Worm (Caenorhabditis elegans) whole organism, L1 larva: ENCODE results near the gene C35A11.4.

ENCODE experiments used
- C04F5.9 ChIP-seq: sonication (generic microtip); optimal IDR thresholded peaks from 2 replicates; lab custom pipeline; 2016; ENCODE audit warnings: missing genetic modification characterization, missing compliant biosample characterization
- C34B4.2 ChIP-seq: sonication (generic microtip); optimal IDR thresholded peaks from 2 replicates; lab custom pipeline; 2017; ENCODE audit warnings: mild to moderate bottlenecking, missing genetic modification characterization, missing compliant biosample characterization
- F16B12.6 ChIP-seq: fragments of 150-350 bp; optimal IDR thresholded peaks from 2 replicates; lab custom pipeline; 2014; ENCODE audit warnings: missing biosample characterization, missing genetic modification characterization
- aly-2 ChIP-seq: fragments of 150-350 bp; optimal IDR thresholded peaks from 2 replicates; lab custom pipeline; 2014; ENCODE audit warnings: missing biosample characterization, missing genetic modification characterization
- ama-1 ChIP-seq: fragments of 150-350 bp; optimal IDR thresholded peaks from 2 replicates; lab custom pipeline; 2014
- blmp-1 ChIP-seq: fragments of 150-350 bp; optimal IDR thresholded peaks from 2 replicates; lab custom pipeline; 2014; ENCODE audit warnings: missing biosample characterization, missing genetic modification characterization
- ceh-82 ChIP-seq, 3 experiments: fragments of 150-350 bp in 1 of 3; sonication (generic microtip) in 2 of 3; optimal IDR thresholded peaks; 2 replicates each; lab custom pipeline; 2014 to 2017; ENCODE audit warnings: missing biosample characterization in 3 of 3, missing genetic modification characterization in 3 of 3
- ces-1 ChIP-seq: fragments of 150-350 bp; optimal IDR thresholded peaks from 2 replicates; lab custom pipeline; 2014; ENCODE audit warnings: missing biosample characterization, missing genetic modification reagents, missing genetic modification characterization
- dpl-1 ChIP-seq, 3 experiments: fragments of 150-350 bp in 2 of 3; sonication (generic microtip) in 1 of 3; optimal IDR thresholded peaks; 2 replicates each; lab custom pipeline; 2014 to 2017; ENCODE audit warnings: missing biosample characterization in 3 of 3, missing genetic modification characterization in 3 of 3, missing genetic modification reagents in 3 of 3
- dsc-1 ChIP-seq: sonication (generic microtip); optimal IDR thresholded peaks from 2 replicates; lab custom pipeline; 2016; ENCODE audit warnings: mild to moderate bottlenecking, missing genetic modification characterization, missing compliant biosample characterization
- efl-1 ChIP-seq, 4 experiments: fragments of 150-350 bp; optimal IDR thresholded peaks in 3 of 4; peaks in 1 of 4; 1 replicate in 1 of 4; 2 replicates in 3 of 4; lab custom pipeline; 2014; ENCODE audit warnings: missing biosample characterization in 2 of 4, missing genetic modification characterization in 2 of 4, missing genetic modification reagents in 2 of 4
- ets-5 ChIP-seq: fragments of 200-800 bp; sonication (Bioruptor generic); IDR thresholded peaks from 2 replicates; pipeline ENCODE4 v1.3.6; 2022; ENCODE audit warnings: missing genetic modification characterization, missing compliant biosample characterization
- fkh-8 ChIP-seq: sonication (generic microtip); optimal IDR thresholded peaks from 2 replicates; lab custom pipeline; 2016; ENCODE audit warnings: mild to moderate bottlenecking, missing genetic modification characterization, missing compliant biosample characterization
- hlh-17 ChIP-seq: fragments of 200-800 bp; sonication (Bioruptor generic); optimal IDR thresholded peaks from 2 replicates; lab custom pipeline; 2018; ENCODE audit warnings: missing genetic modification characterization, mild to moderate bottlenecking, missing compliant biosample characterization, moderate library complexity, borderline replicate concordance
- hpl-2 ChIP-seq: fragments of 150-350 bp; optimal IDR thresholded peaks from 2 replicates; lab custom pipeline; 2014; ENCODE audit warnings: missing biosample characterization, missing genetic modification reagents, missing genetic modification characterization
- isw-1 ChIP-seq: fragments of 200-800 bp; sonication (Bioruptor generic); IDR thresholded peaks from 2 replicates; pipeline ENCODE4 v1.3.6; 2022; ENCODE audit warnings: missing genetic modification characterization, missing compliant biosample characterization
- jun-1 ChIP-seq: fragments of 150-350 bp; optimal IDR thresholded peaks from 2 replicates; lab custom pipeline; 2014; ENCODE audit warnings: missing biosample characterization, missing genetic modification reagents, missing genetic modification characterization
- lin-14 ChIP-seq: fragments of 200-800 bp; sonication (Bioruptor generic); optimal IDR thresholded peaks from 2 replicates; lab custom pipeline; 2018; ENCODE audit warnings: mild to moderate bottlenecking, missing genetic modification characterization, moderate library complexity, missing compliant biosample characterization
- lin-15B ChIP-seq: fragments of 150-350 bp; sonication (generic microtip); optimal IDR thresholded peaks from 3 replicates; lab custom pipeline; 2014; ENCODE audit warnings: missing biosample characterization, missing genetic modification characterization
- lin-35 ChIP-seq, 2 experiments: fragments of 150-350 bp; optimal IDR thresholded peaks; 2 replicates each; lab custom pipeline; 2014; ENCODE audit warnings: missing biosample characterization in 2 of 2, missing genetic modification characterization in 2 of 2, missing genetic modification reagents in 2 of 2
- lin-39 ChIP-seq: fragments of 150-350 bp; optimal IDR thresholded peaks from 2 replicates; lab custom pipeline; 2014; ENCODE audit warnings: missing biosample characterization, missing genetic modification reagents, missing genetic modification characterization
- mef-2 ChIP-seq: fragments of 150-350 bp; optimal IDR thresholded peaks from 2 replicates; lab custom pipeline; 2014; ENCODE audit warnings: missing biosample characterization, missing genetic modification characterization
- nhr-20 ChIP-seq: sonication (generic microtip); optimal IDR thresholded peaks from 2 replicates; lab custom pipeline; 2016; ENCODE audit warnings: mild to moderate bottlenecking, missing genetic modification characterization, missing compliant biosample characterization
- nhr-28 ChIP-seq: fragments of 150-350 bp; optimal IDR thresholded peaks from 2 replicates; lab custom pipeline; 2014; ENCODE audit warnings: missing biosample characterization, missing genetic modification characterization
- nhr-71 ChIP-seq: sonication (generic microtip); optimal IDR thresholded peaks from 2 replicates; lab custom pipeline; 2016; ENCODE audit warnings: mild to moderate bottlenecking, missing genetic modification characterization, moderate library complexity, missing compliant biosample characterization
- rnt-1 ChIP-seq: sonication (generic microtip); optimal IDR thresholded peaks from 2 replicates; lab custom pipeline; 2016; ENCODE audit warnings: mild to moderate bottlenecking, missing genetic modification characterization, moderate library complexity, missing compliant biosample characterization
- sox-4 ChIP-seq: sonication (generic microtip); optimal IDR thresholded peaks from 2 replicates; lab custom pipeline; 2016; ENCODE audit warnings: missing genetic modification characterization, missing compliant biosample characterization
- sup-37 ChIP-seq: fragments of 200-800 bp; sonication (Bioruptor generic); optimal IDR thresholded peaks from 2 replicates; lab custom pipeline; 2018; ENCODE audit warnings: mild to moderate bottlenecking, missing genetic modification characterization, missing compliant biosample characterization
- tlp-1 ChIP-seq: fragments of 150-350 bp; optimal IDR thresholded peaks from 2 replicates; lab custom pipeline; 2014; ENCODE audit warnings: missing biosample characterization, missing genetic modification characterization
- unc-130 ChIP-seq: fragments of 150-350 bp; optimal IDR thresholded peaks from 2 replicates; lab custom pipeline; 2017; ENCODE audit warnings: missing biosample characterization, missing genetic modification characterization, inconsistent platforms
- unc-62 ChIP-seq: fragments of 150-350 bp; optimal IDR thresholded peaks from 2 replicates; lab custom pipeline; 2014; ENCODE audit warnings: missing biosample characterization, missing genetic modification reagents, missing genetic modification characterization
- unc-86 ChIP-seq: sonication (generic microtip); optimal IDR thresholded peaks from 2 replicates; lab custom pipeline; 2016; ENCODE audit warnings: missing genetic modification characterization, missing compliant biosample characterization
- vab-15 ChIP-seq: sonication (generic microtip); optimal IDR thresholded peaks from 2 replicates; lab custom pipeline; 2017; ENCODE audit warnings: missing genotype, mild to moderate bottlenecking, missing genetic modification characterization, missing compliant biosample characterization

The C35A11.4 gene

ce11 chrV:5408921-5409320 lies 16.0 kb upstream of the C35A11.4 start:
- peak; percentile 75 for TF ChIP-seq lin-14 (GFP tag; lab: Kevin White, UChicago)
- TF ChIP-seq nhr-71 (tag; lab: Kevin White, UChicago): peak; percentile 31
- no peak for TF ChIP-seq efl-1 (optimal IDR thresholded peaks at IDR 0.05; lab: Kevin White, UChicago)
- TF ChIP-seq efl-1 (GFP tag; optimal IDR thresholded peaks at IDR 0.05 in 1 of 2; lab: Kevin White, UChicago): no peak
- TF ChIP-seq rnt-1 (tag; lab: Kevin White, UChicago): no peak

- TF ChIP-seq C04F5.9 (tag; lab: Kevin White, UChicago) (no peak), sox-4 (tag; lab: Kevin White, UChicago) (no peak), blmp-1 (tag; lab: Kevin White, UChicago) (no peak), vab-15 (tag; lab: Kevin White, UChicago) (no peak), lin-39 (tag; lab: Kevin White, UChicago) (no peak), mef-2 (tag; lab: Kevin White, UChicago) (no peak), nhr-20 (tag; lab: Kevin White, UChicago) (no peak), dsc-1 (no peak), F16B12.6 (tag; lab: Kevin White, UChicago) (no peak), jun-1 (tag; lab: Kevin White, UChicago) (no peak), lin-35 (GFP tag; optimal IDR thresholded peaks at IDR 0.05; lab: Kevin White, UChicago) (no peak), dpl-1 (GFP tag; optimal IDR thresholded peaks at IDR 0.05; lab: Kevin White, UChicago) (no peak), ces-1 (no peak), ama-1 (lab: Kevin White, UChicago) (no peak), sup-37 (GFP tag; lab: Kevin White, UChicago) (no peak)
Measured at ce11 chrV:5408223-5408622, 15.3 kb upstream of the C35A11.4 start, which contains the start of gene C25A6.1. Gene C25A6.1 (plus strand): TSS chrV:5408523.

- no peak for TF ChIP-seq sup-37 (GFP tag; lab: Kevin White, UChicago)
- no peak for TF ChIP-seq sox-4 (tag; lab: Kevin White, UChicago)
- TF ChIP-seq ceh-82 (tag; optimal IDR thresholded peaks at IDR 0.05; lab: Kevin White, UChicago): no peak
- no peak for TF ChIP-seq isw-1 (GFP tag; lab: Robert Waterston, UW)
- no peak for TF ChIP-seq unc-62 (GFP tag; lab: Kevin White, UChicago)
- TF ChIP-seq nhr-20 (tag; lab: Kevin White, UChicago): no peak
- no peak for TF ChIP-seq unc-130 (tag; lab: Kevin White, UChicago)
- no peak for TF ChIP-seq ets-5 (GFP tag; lab: Robert Waterston, UW)
- TF ChIP-seq jun-1 (tag; lab: Kevin White, UChicago): no peak
- TF ChIP-seq tlp-1 (tag; lab: Kevin White, UChicago): no peak
- TF ChIP-seq hpl-2 (GFP tag; lab: Kevin White, UChicago): no peak
- TF ChIP-seq fkh-8 (tag; lab: Kevin White, UChicago): no peak
- no peak for TF ChIP-seq unc-86 (tag; lab: Kevin White, UChicago)
- no peak for TF ChIP-seq nhr-28 (tag; lab: Kevin White, UChicago)
- TF ChIP-seq hlh-17 (GFP tag; lab: Kevin White, UChicago): no peak
- no peak for TF ChIP-seq aly-2 (tag; lab: Kevin White, UChicago)
- no peak for TF ChIP-seq lin-15B (tag; lab: Kevin White, UChicago)
- no peak for TF ChIP-seq C34B4.2 (tag; lab: Kevin White, UChicago)
Measured at ce11 chrV:5405053-5405452, 12.1 kb upstream of the C35A11.4 start, which contains the start of gene dmsr-7. Gene dmsr-7 (plus strand): TSS chrV:5405353.

ce11 chrV:5403938-5404337 lies 11.0 kb upstream of the C35A11.4 start:
- TF ChIP-seq lin-39 (tag; lab: Kevin White, UChicago): no peak
- TF ChIP-seq lin-14 (GFP tag; lab: Kevin White, UChicago): peak; percentile 3
